Worm (Caenorhabditis elegans) whole organism, late embryonic: ENCODE data around the gene Y116A8A.150.
"Not testable (repeated sequence)": the region's sequence is repeated elsewhere in the genome, so short reads cannot be mapped to it uniquely, and the experiment has no call there.

Source experiments
- C08G9.2 ChIP-seq: sonication (generic microtip); optimal IDR thresholded peaks from 2 replicates; lab custom pipeline; 2016; ENCODE audit warnings: mild to moderate bottlenecking, missing genetic modification characterization, moderate library complexity, missing compliant biosample characterization
- F13H6.1 ChIP-seq: sonication (generic microtip); optimal IDR thresholded peaks from 2 replicates; lab custom pipeline; 2016; ENCODE audit warnings: missing genetic modification characterization, missing compliant biosample characterization
- K09A11.1 ChIP-seq: sonication (generic microtip); optimal IDR thresholded peaks from 2 replicates; lab custom pipeline; 2017; ENCODE audit warnings: antibody characterized with exemption, mild to moderate bottlenecking, missing genetic modification characterization, missing compliant biosample characterization; ENCODE audit not compliant: insufficient read depth
- T23F11.4 ChIP-seq: fragments of 200-800 bp; sonication (Bioruptor generic); optimal IDR thresholded peaks from 2 replicates; lab custom pipeline; 2018; ENCODE audit warnings: mild to moderate bottlenecking, missing genetic modification characterization, missing compliant biosample characterization
- ama-1 ChIP-seq: fragments of 150-350 bp; optimal IDR thresholded peaks from 2 replicates; lab custom pipeline; 2014
- ceh-14 ChIP-seq: sonication (generic microtip); optimal IDR thresholded peaks from 2 replicates; lab custom pipeline; 2016; ENCODE audit warnings: missing genotype, missing genetic modification characterization, missing compliant biosample characterization
- ceh-18 ChIP-seq: sonication (generic microtip); optimal IDR thresholded peaks from 2 replicates; lab custom pipeline; 2016; ENCODE audit warnings: missing genetic modification characterization, missing compliant biosample characterization
- ceh-19 ChIP-seq: fragments of 200-800 bp; sonication (Bioruptor generic); optimal IDR thresholded peaks from 2 replicates; lab custom pipeline; 2018; ENCODE audit warnings: mild to moderate bottlenecking, missing genetic modification characterization, missing compliant biosample characterization
- ceh-2 ChIP-seq: sonication (generic microtip); optimal IDR thresholded peaks from 2 replicates; lab custom pipeline; 2016; ENCODE audit warnings: missing genotype, missing genetic modification characterization, missing compliant biosample characterization
- ceh-22 ChIP-seq: sonication (generic microtip); optimal IDR thresholded peaks from 2 replicates; lab custom pipeline; 2017; ENCODE audit warnings: missing biosample characterization, missing genetic modification characterization
- ceh-24 ChIP-seq: sonication (generic microtip); optimal IDR thresholded peaks from 2 replicates; lab custom pipeline; 2016; ENCODE audit warnings: mild to moderate bottlenecking, missing genetic modification characterization, missing compliant biosample characterization
- ceh-30 ChIP-seq: fragments of 150-350 bp; optimal IDR thresholded peaks from 2 replicates; lab custom pipeline; 2014; ENCODE audit warnings: missing biosample characterization, missing genetic modification characterization
- ceh-31 ChIP-seq: sonication (generic microtip); optimal IDR thresholded peaks from 2 replicates; lab custom pipeline; 2016; ENCODE audit warnings: missing genetic modification characterization, missing compliant biosample characterization
- ceh-34 ChIP-seq: sonication (generic microtip); optimal IDR thresholded peaks from 2 replicates; lab custom pipeline; 2016; ENCODE audit warnings: mild to moderate bottlenecking, missing genetic modification characterization, missing compliant biosample characterization
- ceh-48 ChIP-seq: sonication (generic microtip); optimal IDR thresholded peaks from 2 replicates; lab custom pipeline; 2016; ENCODE audit warnings: missing genetic modification characterization, inconsistent platforms, missing compliant biosample characterization
- ceh-9 ChIP-seq: sonication (generic microtip); optimal IDR thresholded peaks from 2 replicates; lab custom pipeline; 2016; ENCODE audit warnings: mild to moderate bottlenecking, missing genetic modification characterization, inconsistent platforms, missing compliant biosample characterization
- dmd-4 ChIP-seq: sonication (generic microtip); optimal IDR thresholded peaks from 2 replicates; lab custom pipeline; 2016; ENCODE audit warnings: borderline replicate concordance, missing genetic modification characterization, missing compliant biosample characterization
- dve-1 ChIP-seq: sonication (generic microtip); optimal IDR thresholded peaks from 2 replicates; lab custom pipeline; 2017; ENCODE audit warnings: antibody characterized with exemption, mild to moderate bottlenecking, missing genetic modification characterization, missing compliant biosample characterization
- elt-2 ChIP-seq: sonication (generic microtip); optimal IDR thresholded peaks from 2 replicates; lab custom pipeline; 2016; ENCODE audit warnings: missing genetic modification reagents, missing genetic modification characterization, missing compliant biosample characterization
- elt-4 ChIP-seq: sonication (generic microtip); optimal IDR thresholded peaks from 2 replicates; lab custom pipeline; 2016; ENCODE audit warnings: missing genetic modification characterization, missing compliant biosample characterization
- ets-4 ChIP-seq: sonication (generic microtip); optimal IDR thresholded peaks from 2 replicates; lab custom pipeline; 2016; ENCODE audit warnings: missing genetic modification characterization, missing compliant biosample characterization
- eyg-1 ChIP-seq: sonication (generic microtip); optimal IDR thresholded peaks from 2 replicates; lab custom pipeline; 2016; ENCODE audit warnings: missing genotype, missing genetic modification characterization, missing compliant biosample characterization
- fax-1 ChIP-seq: sonication (generic microtip); optimal IDR thresholded peaks from 2 replicates; lab custom pipeline; 2016; ENCODE audit warnings: missing genotype, missing genetic modification characterization, missing compliant biosample characterization
- gmeb-2 ChIP-seq: sonication (generic microtip); optimal IDR thresholded peaks from 2 replicates; lab custom pipeline; 2016; ENCODE audit warnings: missing genetic modification characterization, inconsistent platforms, missing compliant biosample characterization
- hlh-15 ChIP-seq: sonication (generic microtip); optimal IDR thresholded peaks from 2 replicates; lab custom pipeline; 2016; ENCODE audit warnings: missing genetic modification characterization, missing compliant biosample characterization
- hlh-30 ChIP-seq: sonication (generic microtip); optimal IDR thresholded peaks from 2 replicates; lab custom pipeline; 2017; ENCODE audit warnings: antibody characterized with exemption, missing genetic modification characterization, missing compliant biosample characterization; ENCODE audit not compliant: insufficient read depth
- lin-11 ChIP-seq: fragments of 200-800 bp; sonication (Bioruptor generic); optimal IDR thresholded peaks from 2 replicates; lab custom pipeline; 2018; ENCODE audit warnings: mild to moderate bottlenecking, missing genetic modification characterization, missing compliant biosample characterization
- mec-3 ChIP-seq: sonication (generic microtip); optimal IDR thresholded peaks from 2 replicates; lab custom pipeline; 2016; ENCODE audit warnings: borderline replicate concordance, missing genetic modification characterization, missing compliant biosample characterization
- nfya-1 ChIP-seq: sonication (generic microtip); optimal IDR thresholded peaks from 2 replicates; lab custom pipeline; 2017; ENCODE audit warnings: missing genetic modification characterization, mild to moderate bottlenecking, missing compliant biosample characterization, antibody characterized with exemption, moderate library complexity
- nhr-11 ChIP-seq: fragments of 150-350 bp; optimal IDR thresholded peaks from 2 replicates; lab custom pipeline; 2014; ENCODE audit warnings: missing biosample characterization, missing genetic modification characterization
- nhr-232 ChIP-seq: sonication (generic microtip); optimal IDR thresholded peaks from 2 replicates; lab custom pipeline; 2016; ENCODE audit warnings: missing genetic modification characterization, missing compliant biosample characterization
- npax-4 ChIP-seq: sonication (generic microtip); optimal IDR thresholded peaks from 2 replicates; lab custom pipeline; 2016; ENCODE audit warnings: missing genetic modification characterization, missing compliant biosample characterization
- pat-9 ChIP-seq: fragments of 200-800 bp; sonication (Bioruptor generic); optimal IDR thresholded peaks from 2 replicates; lab custom pipeline; 2018; ENCODE audit warnings: mild to moderate bottlenecking, missing genetic modification characterization, moderate library complexity, missing compliant biosample characterization
- pax-1 ChIP-seq: fragments of 150-350 bp; optimal IDR thresholded peaks from 2 replicates; lab custom pipeline; 2014; ENCODE audit warnings: missing biosample characterization, missing genetic modification characterization
- pha-2 ChIP-seq: sonication (generic microtip); optimal IDR thresholded peaks from 2 replicates; lab custom pipeline; 2017; ENCODE audit warnings: mild to moderate bottlenecking, missing genetic modification characterization, missing compliant biosample characterization
- pha-4 ChIP-seq: fragments of 150-350 bp; optimal IDR thresholded peaks from 2 replicates; lab custom pipeline; 2018; ENCODE audit warnings: missing biosample characterization, missing genetic modification reagents, missing genetic modification characterization
- pros-1 ChIP-seq: fragments of 150-350 bp; optimal IDR thresholded peaks from 2 replicates; lab custom pipeline; 2014; ENCODE audit warnings: missing biosample characterization, missing genetic modification reagents, missing genetic modification characterization
- ref-2 ChIP-seq: sonication (generic microtip); optimal IDR thresholded peaks from 2 replicates; lab custom pipeline; 2016; ENCODE audit warnings: missing genetic modification characterization, missing compliant biosample characterization
- rnt-1 ChIP-seq: sonication (generic microtip); optimal IDR thresholded peaks from 2 replicates; lab custom pipeline; 2016; ENCODE audit warnings: missing genetic modification characterization, missing compliant biosample characterization
- sdc-2 ChIP-seq: sonication (generic microtip); optimal IDR thresholded peaks from 2 replicates; lab custom pipeline; 2016; ENCODE audit warnings: missing genotype, missing genetic modification characterization, missing compliant biosample characterization
- sox-4 ChIP-seq: sonication (generic microtip); optimal IDR thresholded peaks from 2 replicates; lab custom pipeline; 2017; ENCODE audit warnings: mild to moderate bottlenecking, missing genetic modification characterization, inconsistent platforms, missing compliant biosample characterization
- ttx-3 ChIP-seq: sonication (generic microtip); optimal IDR thresholded peaks from 2 replicates; lab custom pipeline; 2016; ENCODE audit warnings: missing genetic modification reagents, missing genetic modification characterization, missing compliant biosample characterization
- unc-42 ChIP-seq: sonication (generic microtip); optimal IDR thresholded peaks from 2 replicates; lab custom pipeline; 2016; ENCODE audit warnings: missing genotype, missing genetic modification characterization, missing compliant biosample characterization
- unc-86 ChIP-seq: sonication (generic microtip); optimal IDR thresholded peaks from 2 replicates; lab custom pipeline; 2016; ENCODE audit warnings: missing genetic modification characterization, missing compliant biosample characterization
- ztf-16 ChIP-seq: sonication (generic microtip); optimal IDR thresholded peaks from 2 replicates; lab custom pipeline; 2017; ENCODE audit warnings: missing genetic modification characterization, missing compliant biosample characterization

The Y116A8A.150 gene

ce11 chrIV:16842873-16843272, at the start of gene Y116A8A.150:
Gene Y116A8A.150 (minus strand): TSS chrIV:16842973.
- not testable (repeated sequence) for TF ChIP-seq ceh-22; ceh-30 (tag; lab: Kevin White, UChicago); nhr-11 (tag; lab: Kevin White, UChicago)
- TF ChIP-seq, all 69 proteins: peak for 0; not testable (repeated sequence) for 69

DNA sequence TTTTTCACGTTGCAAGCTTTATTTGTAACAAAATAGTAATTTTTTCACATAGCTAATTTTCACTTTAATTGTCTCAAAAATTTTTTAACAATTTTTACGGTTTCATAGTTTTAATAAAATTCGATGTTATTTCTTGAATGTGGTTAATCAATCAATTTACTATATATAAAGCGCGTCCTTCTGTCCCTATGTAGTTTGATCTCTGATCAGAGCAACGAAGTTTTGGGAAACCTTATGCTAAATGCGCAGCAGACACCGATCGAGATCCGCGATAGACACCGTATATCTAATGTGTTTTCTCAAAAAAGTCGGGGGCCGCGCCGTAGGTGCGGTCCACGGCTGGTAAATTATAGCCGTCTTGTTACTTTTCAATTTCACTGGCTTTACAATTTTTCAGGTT, 45.8 kb upstream of the Y116A8A.150 start:
- TF ChIP-seq dmd-4 (no peak), eyg-1 (tag; lab: Kevin White, UChicago) (no peak), pax-1 (tag; lab: Kevin White, UChicago) (no peak), pha-4 (no peak), hlh-30 (tag; lab: Kevin White, UChicago) (no peak), ceh-19 (GFP tag; lab: Kevin White, UChicago) (no peak), hlh-15 (tag; lab: Kevin White, UChicago) (no peak), ceh-48 (tag; lab: Kevin White, UChicago) (no peak), ceh-2 (tag; lab: Kevin White, UChicago) (no peak), gmeb-2 (tag; lab: Kevin White, UChicago) (no peak), mec-3 (tag; lab: Kevin White, UChicago) (no peak), pros-1 (tag; lab: Kevin White, UChicago) (no peak), ref-2 (tag; lab: Kevin White, UChicago) (no peak), nhr-232 (no peak), T23F11.4 (GFP tag; lab: Kevin White, UChicago) (no peak), ceh-24 (tag; lab: Kevin White, UChicago) (no peak)

DNA sequence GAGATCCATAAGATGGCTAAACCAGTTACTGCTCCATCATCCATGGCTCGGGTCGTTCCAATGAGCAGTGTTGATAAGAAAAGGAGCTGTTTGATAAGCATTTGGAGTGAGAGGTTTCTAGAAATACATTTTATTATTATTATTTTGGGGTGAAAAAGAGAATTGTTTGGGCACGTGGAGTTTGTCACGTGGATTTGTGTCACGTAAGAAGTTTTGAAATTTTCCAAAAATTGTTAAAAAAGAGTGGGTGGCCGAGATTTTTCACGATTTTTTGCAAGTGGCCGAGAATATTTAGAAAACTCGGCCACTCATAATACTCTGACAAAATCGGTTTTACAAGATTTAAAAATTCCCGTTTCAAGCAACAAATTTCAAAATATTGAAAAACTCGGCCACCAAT, 26.1 kb upstream of the Y116A8A.150 start, which contains the start of gene T06A10.106:
Gene T06A10.106, minus strand, starts transcription at position 101 of the 400 bp plus-strand sequence.
- TF ChIP-seq ttx-3 (tag; lab: Kevin White, UChicago) = no peak

DNA sequence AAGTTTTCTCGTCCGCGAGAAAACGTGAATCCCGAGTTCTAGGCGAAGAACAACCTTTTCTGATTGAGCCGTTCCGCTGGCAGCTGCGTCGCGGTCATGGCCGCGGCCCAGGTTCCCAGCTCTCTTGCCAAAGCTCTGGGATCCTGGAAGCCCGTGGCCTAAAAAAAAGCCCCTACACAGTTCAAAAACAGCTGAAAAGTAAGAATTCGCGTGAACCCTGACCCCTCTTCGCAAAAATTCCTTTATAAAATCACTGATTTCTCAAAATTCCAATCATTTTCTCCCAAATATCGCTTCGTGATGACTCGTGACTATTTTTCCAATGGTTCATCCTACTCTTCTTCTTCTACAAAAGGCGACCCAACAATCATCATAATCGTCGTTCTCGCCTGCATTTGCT, 24.4 kb upstream of the Y116A8A.150 start, which contains the start of gene T06A10.107:
Gene T06A10.107, plus strand, starts transcription at position 301 of the 400 bp plus-strand sequence.
- no peak for TF ChIP-seq npax-4 (tag; lab: Kevin White, UChicago)
- no peak for TF ChIP-seq F13H6.1 (tag; lab: Kevin White, UChicago)
- TF ChIP-seq sdc-2 (tag; lab: Kevin White, UChicago) = no peak
- no peak for TF ChIP-seq nhr-11 (tag; lab: Kevin White, UChicago)
- TF ChIP-seq unc-86 (tag; lab: Kevin White, UChicago) = no peak
- no peak for TF ChIP-seq sox-4 (tag; lab: Kevin White, UChicago)
- no peak for TF ChIP-seq ama-1 (lab: Kevin White, UChicago)
- TF ChIP-seq ztf-16 = no peak

ce11 chrIV:16865487-16865886, 22.7 kb upstream of the Y116A8A.150 start, which contains the start of gene gtsf-1:
Gene gtsf-1 (plus strand): TSS chrIV:16865840.
- TF ChIP-seq pax-1 (tag; lab: Kevin White, UChicago) (no peak), elt-4 (no peak), sdc-2 (tag; lab: Kevin White, UChicago) (no peak), pha-2 (tag; lab: Kevin White, UChicago) (peak; percentile 25), pat-9 (tag; lab: Kevin White, UChicago) (peak; percentile 47), lin-11 (tag; lab: Kevin White, UChicago) (peak; percentile 47), elt-2 (tag; lab: Kevin White, UChicago) (peak; percentile 80), dve-1 (peak; percentile 66), ceh-18 (tag; lab: Kevin White, UChicago) (peak; percentile 18), sox-4 (tag; lab: Kevin White, UChicago) (peak; percentile 36), ceh-34 (tag; lab: Kevin White, UChicago) (peak; percentile 47), C08G9.2 (tag; lab: Kevin White, UChicago) (no peak), ceh-31 (peak; percentile 48), K09A11.1 (tag; lab: Kevin White, UChicago) (peak; percentile 74), ceh-14 (peak; percentile 81), rnt-1 (tag; lab: Kevin White, UChicago) (peak; percentile 50), gmeb-2 (tag; lab: Kevin White, UChicago) (peak; percentile 44), nfya-1 (tag; lab: Kevin White, UChicago) (peak; percentile 85), unc-42 (peak; percentile 47), ztf-16 (peak; percentile 52), ceh-9 (tag; lab: Kevin White, UChicago) (no peak), hlh-30 (tag; lab: Kevin White, UChicago) (peak; percentile 13), ets-4 (peak; percentile 7), dmd-4 (no peak), fax-1 (tag; lab: Kevin White, UChicago) (peak; percentile 25)
